Worm (Caenorhabditis elegans) whole organism, L4 larva: ENCODE data around the gene T24E12.13.

Source experiments
- D1046.2 ChIP-seq: fragments of 200-800 bp; sonication (Bioruptor generic); IDR thresholded peaks from 2 replicates; pipeline ENCODE4 v1.3.6; 2022; ENCODE audit warnings: missing genetic modification characterization, missing compliant biosample characterization
- F26F4.8 ChIP-seq: fragments of 200-800 bp; sonication (Bioruptor generic); conservative IDR thresholded peaks from 2 replicates; pipeline ENCODE4 v1.3.6; 2022; ENCODE audit warnings: missing genetic modification characterization, missing compliant biosample characterization
- F49E8.2 ChIP-seq: sonication (generic microtip); optimal IDR thresholded peaks from 2 replicates; lab custom pipeline; 2016; ENCODE audit warnings: missing compliant biosample characterization, mild to moderate bottlenecking, missing genetic modification characterization, borderline replicate concordance
- R02D3.7 ChIP-seq: fragments of 150-350 bp; sonication (generic microtip); optimal IDR thresholded peaks from 3 replicates; lab custom pipeline; 2014; ENCODE audit warnings: missing biosample characterization, missing genetic modification characterization
- T26A8.4 ChIP-seq: fragments of 200-800 bp; sonication (Bioruptor generic); IDR thresholded peaks from 2 replicates; pipeline ENCODE4 v1.3.6; 2022; ENCODE audit warnings: missing genetic modification characterization, missing compliant biosample characterization
- Y75B8A.6 ChIP-seq: fragments of 200-800 bp; sonication (Bioruptor generic); IDR thresholded peaks from 2 replicates; pipeline ENCODE4 v1.3.6; 2022; ENCODE audit warnings: missing genetic modification reagents, missing genetic modification characterization, missing compliant biosample characterization
- ZK337.2 ChIP-seq: fragments of 200-800 bp; sonication (Bioruptor generic); IDR thresholded peaks from 2 replicates; pipeline ENCODE4 v1.3.6; 2022; ENCODE audit warnings: missing genetic modification reagents, missing genetic modification characterization, missing compliant biosample characterization
- aha-1 ChIP-seq: fragments of 150-350 bp; peaks from one replicate; lab custom pipeline; 2014; ENCODE audit warnings: missing biosample characterization, missing genetic modification characterization
- ceh-20 ChIP-seq: fragments of 200-800 bp; sonication (Bioruptor generic); IDR thresholded peaks from 2 replicates; pipeline ENCODE4 v1.3.6; 2022; ENCODE audit warnings: missing genetic modification reagents, missing genetic modification characterization, missing compliant biosample characterization
- ceh-28 ChIP-seq: fragments of 150-350 bp; optimal IDR thresholded peaks from 2 replicates; lab custom pipeline; 2014; ENCODE audit warnings: missing biosample characterization, missing genetic modification reagents, missing genetic modification characterization
- cey-2 ChIP-seq: sonication (generic microtip); optimal IDR thresholded peaks from 3 replicates; lab custom pipeline; 2017; ENCODE audit warnings: missing genetic modification characterization, mild to moderate bottlenecking, missing compliant biosample characterization, antibody characterized with exemption, borderline replicate concordance; ENCODE audit not compliant: insufficient read depth
- daf-12 ChIP-seq: fragments of 150-350 bp; optimal IDR thresholded peaks from 2 replicates; lab custom pipeline; 2014; ENCODE audit warnings: missing biosample characterization, missing genetic modification reagents, missing genetic modification characterization
- daf-16 ChIP-seq, 3 experiments: sonication (generic microtip); optimal IDR thresholded peaks; 2 replicates each; lab custom pipeline; 2016 to 2017; ENCODE audit warnings: missing genetic modification characterization in 3 of 3, missing genetic modification reagents in 3 of 3, mild to moderate bottlenecking in 2 of 3, missing compliant biosample characterization in 2 of 3, missing biosample characterization in 1 of 3, moderate library complexity in 1 of 3
- daf-8 ChIP-seq: fragments of 200-800 bp; sonication (Bioruptor generic); IDR thresholded peaks from 2 replicates; pipeline ENCODE4 v1.3.6; 2022; ENCODE audit warnings: missing genetic modification characterization, missing compliant biosample characterization
- fkh-10 ChIP-seq: fragments of 150-350 bp; optimal IDR thresholded peaks from 2 replicates; lab custom pipeline; 2014; ENCODE audit warnings: missing biosample characterization, missing genetic modification reagents, missing genetic modification characterization
- gei-8 ChIP-seq: fragments of 200-800 bp; sonication (Bioruptor generic); optimal IDR thresholded peaks from 2 replicates; lab custom pipeline; 2018; ENCODE audit warnings: mild to moderate bottlenecking, missing genetic modification characterization, missing compliant biosample characterization
- hif-1 ChIP-seq, 2 experiments: sonication (generic microtip); optimal IDR thresholded peaks; 2 replicates each; lab custom pipeline; 2016 to 2017; ENCODE audit warnings: missing compliant biosample characterization in 2 of 2, missing genetic modification characterization in 2 of 2, missing genetic modification reagents in 2 of 2, missing genotype in 2 of 2, mild to moderate bottlenecking in 1 of 2
- lin-38 ChIP-seq: fragments of 200-800 bp; sonication (Bioruptor generic); IDR thresholded peaks from 2 replicates; pipeline ENCODE4 v1.3.6; 2022; ENCODE audit warnings: missing genetic modification reagents, missing genetic modification characterization, missing compliant biosample characterization
- lin-39 ChIP-seq: fragments of 150-350 bp; optimal IDR thresholded peaks from 2 replicates; lab custom pipeline; 2014; ENCODE audit warnings: missing biosample characterization, missing genetic modification reagents, missing genetic modification characterization
- lsy-2 ChIP-seq, 2 experiments: fragments of 150-350 bp in 1 of 2; sonication (generic microtip) in 1 of 2; optimal IDR thresholded peaks; 2 replicates each; lab custom pipeline; 2014 to 2017; ENCODE audit warnings: missing biosample characterization in 2 of 2, missing genetic modification characterization in 2 of 2
- mdt-29 ChIP-seq: fragments of 200-800 bp; sonication (Bioruptor generic); IDR thresholded peaks from 2 replicates; pipeline ENCODE4 v1.3.6; 2022; ENCODE audit warnings: missing genetic modification reagents, missing genetic modification characterization, missing compliant biosample characterization
- nhr-10 ChIP-seq: fragments of 150-350 bp; optimal IDR thresholded peaks from 2 replicates; lab custom pipeline; 2014; ENCODE audit warnings: missing biosample characterization, missing genetic modification characterization
- nhr-102 ChIP-seq: sonication (generic microtip); optimal IDR thresholded peaks from 2 replicates; lab custom pipeline; 2016; ENCODE audit warnings: mild to moderate bottlenecking, missing genetic modification characterization, moderate library complexity, missing compliant biosample characterization
- nhr-11 ChIP-seq: fragments of 150-350 bp; optimal IDR thresholded peaks from 2 replicates; lab custom pipeline; 2014; ENCODE audit warnings: missing biosample characterization, missing genetic modification characterization
- nhr-111 ChIP-seq: fragments of 200-800 bp; sonication (Bioruptor generic); optimal IDR thresholded peaks from 2 replicates; lab custom pipeline; 2018; ENCODE audit warnings: mild to moderate bottlenecking, missing genetic modification characterization, missing compliant biosample characterization
- nhr-237 ChIP-seq: sonication (generic microtip); optimal IDR thresholded peaks from 2 replicates; lab custom pipeline; 2017; ENCODE audit warnings: missing biosample characterization, missing genetic modification characterization
- nhr-28 ChIP-seq: fragments of 150-350 bp; optimal IDR thresholded peaks from 2 replicates; lab custom pipeline; 2014; ENCODE audit warnings: missing biosample characterization, missing genetic modification characterization
- pha-4 ChIP-seq, 2 experiments: fragments of 150-350 bp in 1 of 2; fragments of 200-800 bp in 1 of 2; sonication (Bioruptor generic) in 1 of 2; IDR thresholded peaks in 1 of 2; optimal IDR thresholded peaks in 1 of 2; 2 replicates each; pipeline versions ENCODE4 v1.3.6 to Lab custom; 2014 to 2022; ENCODE audit warnings: missing genetic modification characterization in 2 of 2, missing genetic modification reagents in 2 of 2, missing biosample characterization in 1 of 2, missing compliant biosample characterization in 1 of 2
- php-3 ChIP-seq: fragments of 200-800 bp; sonication (Bioruptor generic); IDR thresholded peaks from 2 replicates; pipeline ENCODE4 v1.3.6; 2022; ENCODE audit warnings: missing genetic modification reagents, missing genetic modification characterization, missing compliant biosample characterization
- rbr-2 ChIP-seq: sonication (generic microtip); optimal IDR thresholded peaks from 2 replicates; lab custom pipeline; 2016; ENCODE audit warnings: missing genotype, missing genetic modification characterization, missing compliant biosample characterization
- sdz-12 ChIP-seq: fragments of 200-800 bp; sonication (Bioruptor generic); optimal IDR thresholded peaks from 2 replicates; lab custom pipeline; 2018; ENCODE audit warnings: mild to moderate bottlenecking, missing genetic modification characterization, missing compliant biosample characterization
- skn-1 ChIP-seq: fragments of 150-350 bp; optimal IDR thresholded peaks from 2 replicates; lab custom pipeline; 2014; ENCODE audit warnings: missing biosample characterization, missing genetic modification characterization
- snpc-4 ChIP-seq: fragments of 150-350 bp; optimal IDR thresholded peaks from 2 replicates; lab custom pipeline; 2014; ENCODE audit warnings: missing biosample characterization, missing genetic modification characterization
- spr-1 ChIP-seq: sonication (generic microtip); optimal IDR thresholded peaks from 2 replicates; lab custom pipeline; 2016; ENCODE audit warnings: mild to moderate bottlenecking, missing genetic modification characterization, missing compliant biosample characterization
- spr-3 ChIP-seq: fragments of 200-800 bp; sonication (Bioruptor generic); optimal IDR thresholded peaks from 2 replicates; lab custom pipeline; 2018; ENCODE audit warnings: mild to moderate bottlenecking, missing genetic modification characterization, missing compliant biosample characterization
- unc-39 ChIP-seq: sonication (generic microtip); optimal IDR thresholded peaks from 2 replicates; lab custom pipeline; 2017; ENCODE audit warnings: missing biosample characterization, missing genetic modification characterization
- zfp-2 ChIP-seq: sonication (generic microtip); optimal IDR thresholded peaks from 2 replicates; lab custom pipeline; 2016; ENCODE audit warnings: mild to moderate bottlenecking, missing genetic modification characterization, missing compliant biosample characterization
- zip-2 ChIP-seq: fragments of 150-350 bp; optimal IDR thresholded peaks from 2 replicates; lab custom pipeline; 2014; ENCODE audit warnings: missing biosample characterization, missing genetic modification characterization
- ztf-7 ChIP-seq: fragments of 150-350 bp; optimal IDR thresholded peaks from 2 replicates; lab custom pipeline; 2014; ENCODE audit warnings: missing biosample characterization, missing genetic modification characterization

T24E12.13 gene

ce11 chrII:3775719-3776118 is 11.5 kb upstream of the T24E12.13 start, which contains the start of gene T24E12.3:
Gene T24E12.3 (plus strand): TSS chrII:3776019.
- no peak for TF ChIP-seq php-3 (GFP tag; lab: Robert Waterston, UW)
- TF ChIP-seq lin-38 (GFP tag; lab: Robert Waterston, UW) = no peak
- TF ChIP-seq nhr-28 (tag; lab: Kevin White, UChicago) = no peak
- no peak for TF ChIP-seq snpc-4 (tag; lab: Kevin White, UChicago)

- no peak for TF ChIP-seq rbr-2
- TF ChIP-seq sdz-12 (GFP tag; lab: Kevin White, UChicago) = no peak
- TF ChIP-seq Y75B8A.6 (GFP tag; lab: Robert Waterston, UW) = no peak
- no peak for TF ChIP-seq nhr-237 (tag; lab: Kevin White, UChicago)
- no peak for TF ChIP-seq ztf-7 (tag; lab: Kevin White, UChicago)
- TF ChIP-seq spr-3 (GFP tag; lab: Kevin White, UChicago) = no peak
- TF ChIP-seq gei-8 (GFP tag; lab: Kevin White, UChicago) = no peak
- TF ChIP-seq lin-39 (tag; lab: Kevin White, UChicago) = no peak
- TF ChIP-seq spr-1 (tag; lab: Kevin White, UChicago) = no peak
- TF ChIP-seq pha-4 (GFP tag; IDR thresholded peaks at IDR 0.05; lab: Robert Waterston, UW) = no peak
- TF ChIP-seq pha-4 (tag; optimal IDR thresholded peaks at IDR 0.05; lab: Kevin White, UChicago) = no peak
- TF ChIP-seq nhr-111 (GFP tag; lab: Kevin White, UChicago) = no peak
- no peak for TF ChIP-seq cey-2
Observed at ce11 chrII:3777802-3778201, 9.4 kb upstream of the T24E12.13 start.

- TF ChIP-seq daf-8 (GFP tag; lab: Robert Waterston, UW) = no peak
- TF ChIP-seq nhr-28 (tag; lab: Kevin White, UChicago) = no peak
- TF ChIP-seq R02D3.7 (tag; lab: Kevin White, UChicago) = no peak
- no peak for TF ChIP-seq zfp-2
- no peak for TF ChIP-seq lin-39 (tag; lab: Kevin White, UChicago)
- TF ChIP-seq daf-12 = no peak
- TF ChIP-seq F26F4.8 = no peak
Observed at ce11 chrII:3779463-3779862, 7.8 kb upstream of the T24E12.13 start, which contains the start of gene T24E12.11. Gene T24E12.11 (minus strand): TSS chrII:3779563.

- peak; percentile 74 for TF ChIP-seq aha-1 (tag; lab: Kevin White, UChicago)
- no peak for TF ChIP-seq lsy-2 (tag; optimal IDR thresholded peaks at IDR 0.05; lab: Kevin White, UChicago)
Observed at ce11 chrII:3781238-3781637, 6.0 kb upstream of the T24E12.13 start.

- TF ChIP-seq D1046.2 (GFP tag; lab: Robert Waterston, UW) = no peak
- no peak for TF ChIP-seq zip-2
- TF ChIP-seq daf-16 (GFP tag; optimal IDR thresholded peaks at IDR 0.05; lab: Kevin White, UChicago) = no peak
- no peak for TF ChIP-seq daf-16 (tag; optimal IDR thresholded peaks at IDR 0.05; lab: Kevin White, UChicago)
- no peak for TF ChIP-seq nhr-10 (tag; lab: Kevin White, UChicago)
- TF ChIP-seq F49E8.2 (tag; lab: Kevin White, UChicago) = no peak
- TF ChIP-seq T26A8.4 = no peak
- no peak for TF ChIP-seq nhr-11 (tag; lab: Kevin White, UChicago)
- no peak for TF ChIP-seq ZK337.2
- TF ChIP-seq F26F4.8 = no peak
- no peak for TF ChIP-seq hif-1 (tag; optimal IDR thresholded peaks at IDR 0.05; lab: Kevin White, UChicago)
- TF ChIP-seq mdt-29 (GFP tag; lab: Robert Waterston, UW) = no peak
- TF ChIP-seq R02D3.7 (tag; lab: Kevin White, UChicago) = no peak
- TF ChIP-seq ceh-28 (tag; lab: Kevin White, UChicago) = no peak
- no peak for TF ChIP-seq nhr-102 (tag; lab: Kevin White, UChicago)
- no peak for TF ChIP-seq skn-1 (tag; lab: Kevin White, UChicago)
- no peak for TF ChIP-seq ceh-20 (GFP tag; lab: Robert Waterston, UW)
- no peak for TF ChIP-seq fkh-10 (GFP tag; lab: Kevin White, UChicago)
- no peak for TF ChIP-seq unc-39 (tag; lab: Kevin White, UChicago)
Observed at ce11 chrII:3782309-3783000, 4.8 kb upstream of the T24E12.13 start, which contains the start of gene T24E12.2. Gene T24E12.2 (plus strand): TSS chrII:3782950.
